Worm (Caenorhabditis elegans) whole organism, L4 larva: Measurements from ENCODE around the gene Y49F6B.2.

Experiments used
- R02D3.7 ChIP-seq: fragments of 150-350 bp; sonication (generic microtip); optimal IDR thresholded peaks from 3 replicates; lab custom pipeline; 2014; ENCODE audit warnings: missing biosample characterization, missing genetic modification characterization
- ZK546.5 ChIP-seq, 2 experiments: sonication (generic microtip); optimal IDR thresholded peaks; 2 replicates each; lab custom pipeline; 2017; ENCODE audit warnings: missing biosample characterization in 2 of 2, missing genetic modification characterization in 2 of 2
- duxl-1 ChIP-seq: sonication (generic microtip); optimal IDR thresholded peaks from 2 replicates; lab custom pipeline; 2016; ENCODE audit warnings: mild to moderate bottlenecking, missing genetic modification characterization, moderate library complexity, missing compliant biosample characterization; ENCODE audit not compliant: poor library complexity
- fos-1 ChIP-seq: fragments of 150-350 bp; optimal IDR thresholded peaks from 2 replicates; lab custom pipeline; 2014; ENCODE audit warnings: missing biosample characterization, missing genetic modification characterization
- hif-1 ChIP-seq, 2 experiments: sonication (generic microtip); optimal IDR thresholded peaks; 2 replicates each; lab custom pipeline; 2016 to 2017; ENCODE audit warnings: missing compliant biosample characterization in 2 of 2, missing genetic modification characterization in 2 of 2, missing genetic modification reagents in 2 of 2, missing genotype in 2 of 2, mild to moderate bottlenecking in 1 of 2
- hlh-30 ChIP-seq: sonication (generic microtip); optimal IDR thresholded peaks from 2 replicates; lab custom pipeline; 2017; ENCODE audit warnings: antibody characterized with exemption, mild to moderate bottlenecking, missing genetic modification characterization, missing compliant biosample characterization; ENCODE audit not compliant: insufficient read depth
- lin-15B ChIP-seq: fragments of 150-350 bp; sonication (generic microtip); optimal IDR thresholded peaks from 3 replicates; lab custom pipeline; 2014; ENCODE audit warnings: missing biosample characterization, missing genetic modification characterization
- saeg-2 ChIP-seq: fragments of 200-800 bp; sonication (Bioruptor generic); IDR thresholded peaks from 2 replicates; pipeline ENCODE4 v1.3.6; 2022; ENCODE audit warnings: missing genetic modification reagents, missing genetic modification characterization, missing compliant biosample characterization
- spr-1 ChIP-seq: sonication (generic microtip); optimal IDR thresholded peaks from 2 replicates; lab custom pipeline; 2016; ENCODE audit warnings: mild to moderate bottlenecking, missing genetic modification characterization, missing compliant biosample characterization
- zag-1 ChIP-seq: fragments of 150-350 bp; optimal IDR thresholded peaks from 2 replicates; lab custom pipeline; 2014; ENCODE audit warnings: missing biosample characterization, missing genetic modification characterization
- zip-11 ChIP-seq: fragments of 200-800 bp; sonication (Bioruptor generic); IDR thresholded peaks from 2 replicates; pipeline ENCODE4 v1.3.6; 2022; ENCODE audit warnings: missing genetic modification characterization, missing compliant biosample characterization
- ztf-11 ChIP-seq: fragments of 150-350 bp; optimal IDR thresholded peaks from 2 replicates; lab custom pipeline; 2014; ENCODE audit warnings: missing biosample characterization, missing genetic modification characterization

DNA sequence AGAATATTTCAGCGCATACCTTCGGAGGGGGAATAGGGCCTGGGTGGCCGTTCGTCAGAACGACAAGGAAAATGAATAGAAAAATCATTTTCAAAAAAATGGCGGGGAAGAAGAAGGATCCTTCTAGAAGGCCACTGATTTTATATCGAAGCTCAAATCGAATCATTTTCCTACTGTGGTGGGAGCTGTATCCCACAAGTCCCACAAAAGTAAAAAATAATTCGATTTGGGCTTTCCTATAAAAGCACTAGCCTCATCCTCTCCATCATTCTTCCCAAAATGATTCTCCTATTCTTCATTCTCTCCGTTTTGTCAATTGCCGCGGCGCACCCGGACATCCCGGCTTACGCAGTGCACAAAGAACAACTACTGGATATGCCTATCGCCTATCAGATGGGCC is 44.6 kb upstream of the Y49F6B.2 start, which contains the start of the genes C16C8.26 and C16C8.19:
- TF ChIP-seq hlh-30 (tag; lab: Kevin White, UChicago) (no peak), duxl-1 (tag; lab: Kevin White, UChicago) (no peak), ZK546.5 (tag; optimal IDR thresholded peaks at IDR 0.05; lab: Kevin White, UChicago) (no peak), fos-1 (no peak), zag-1 (no peak), ztf-11 (tag; lab: Kevin White, UChicago) (no peak), R02D3.7 (tag; lab: Kevin White, UChicago) (no peak), saeg-2 (GFP tag; lab: Robert Waterston, UW) (no peak), hif-1 (tag; optimal IDR thresholded peaks at IDR 0.05; lab: Kevin White, UChicago) (no peak), lin-15B (no peak), zip-11 (GFP tag; lab: Robert Waterston, UW) (no peak), spr-1 (tag; lab: Kevin White, UChicago) (no peak)
